Worm (Caenorhabditis elegans) whole organism, midembryonic: ENCODE measurements around the gene ger-1.

ENCODE experiments used
- T22C8.4 ChIP-seq: fragments of 200-800 bp; sonication (Bioruptor generic); IDR thresholded peaks from 2 replicates; pipeline ENCODE4 v1.3.6; 2022; ENCODE audit warnings: missing genetic modification characterization, missing compliant biosample characterization
- cog-1 ChIP-seq: sonication (generic microtip); optimal IDR thresholded peaks from 2 replicates; lab custom pipeline; 2016; ENCODE audit warnings: missing genetic modification characterization, missing compliant biosample characterization
- flt-1 ChIP-seq: fragments of 200-800 bp; sonication (Bioruptor generic); IDR thresholded peaks from 2 replicates; pipeline ENCODE4 v1.3.6; 2022; ENCODE audit warnings: missing genetic modification characterization, missing compliant biosample characterization
- klf-2 ChIP-seq: fragments of 200-800 bp; sonication (Bioruptor generic); conservative IDR thresholded peaks from 2 replicates; pipeline ENCODE4 v1.3.6; 2022; ENCODE audit warnings: missing genetic modification reagents, missing genetic modification characterization, missing compliant biosample characterization
- med-1 ChIP-seq: sonication (generic microtip); optimal IDR thresholded peaks from 2 replicates; lab custom pipeline; 2017; ENCODE audit warnings: missing genetic modification characterization, mild to moderate bottlenecking, missing compliant biosample characterization, antibody characterized with exemption, missing genetic modification reagents; ENCODE audit not compliant: insufficient read depth
- ref-1 ChIP-seq: fragments of 200-800 bp; sonication (Bioruptor generic); conservative IDR thresholded peaks from 2 replicates; pipeline ENCODE4 v1.3.6; 2022; ENCODE audit warnings: missing genetic modification reagents, missing genetic modification characterization, missing compliant biosample characterization
- tab-1 ChIP-seq: fragments of 200-800 bp; sonication (Bioruptor generic); IDR thresholded peaks from 2 replicates; pipeline ENCODE4 v1.3.6; 2022; ENCODE audit warnings: missing genetic modification characterization, missing compliant biosample characterization
- ztf-23 ChIP-seq: fragments of 200-800 bp; sonication (Bioruptor generic); IDR thresholded peaks from 2 replicates; pipeline ENCODE4 v1.3.6; 2022; ENCODE audit warnings: missing genetic modification reagents, missing genetic modification characterization, missing compliant biosample characterization
- ztf-29 ChIP-seq: fragments of 200-800 bp; sonication (Bioruptor generic); IDR thresholded peaks from 2 replicates; pipeline ENCODE4 v1.3.6; 2022; ENCODE audit warnings: missing genetic modification reagents, missing genetic modification characterization, missing compliant biosample characterization

The ger-1 gene

ce11 chrIII:7067385-7067896 lies at the start of gene ger-1:
TSS of gene ger-1 (minus strand) at chrIII:7067477.
- TF ChIP-seq flt-1 (GFP tag; lab: Robert Waterston, UW) = no peak
- no peak for TF ChIP-seq T22C8.4 (GFP tag; lab: Robert Waterston, UW)
- TF ChIP-seq ref-1 (GFP tag; lab: Robert Waterston, UW) = no peak
- no peak for TF ChIP-seq ztf-29 (GFP tag; lab: Robert Waterston, UW)
- no peak for TF ChIP-seq tab-1
- TF ChIP-seq cog-1 = no peak
- no peak for TF ChIP-seq klf-2

DNA sequence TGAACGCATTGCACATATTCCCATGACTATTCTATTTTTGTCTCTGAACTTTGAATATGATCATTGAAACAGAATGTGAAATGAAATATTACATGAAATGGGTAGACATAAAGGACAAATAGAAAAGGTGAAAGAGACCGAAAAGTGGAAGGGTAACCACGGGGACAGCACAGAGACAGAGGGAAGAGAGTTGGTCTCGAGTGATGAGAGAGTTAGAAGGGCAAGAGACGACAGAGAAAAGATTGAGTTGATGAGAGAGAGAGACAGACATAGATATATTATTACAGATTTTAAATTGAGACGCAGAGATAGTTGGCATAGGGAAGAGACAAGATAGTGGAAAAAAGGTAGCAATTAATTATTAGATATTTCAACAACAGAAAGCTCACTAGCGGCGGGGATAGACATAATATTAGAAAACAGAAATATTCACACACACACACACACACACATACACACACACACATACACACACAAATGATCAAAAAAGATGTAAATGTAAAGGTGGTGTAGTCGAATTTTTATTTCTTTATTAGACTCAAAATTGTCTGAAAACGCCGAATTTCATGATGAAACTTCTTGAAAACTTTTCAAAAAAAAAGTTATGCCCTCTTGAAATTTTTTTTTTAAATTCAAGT lies 49.5 kb upstream of the ger-1 start:
- no peak for TF ChIP-seq ztf-29 (GFP tag; lab: Robert Waterston, UW)
- TF ChIP-seq cog-1 = peak; percentile 41

DNA sequence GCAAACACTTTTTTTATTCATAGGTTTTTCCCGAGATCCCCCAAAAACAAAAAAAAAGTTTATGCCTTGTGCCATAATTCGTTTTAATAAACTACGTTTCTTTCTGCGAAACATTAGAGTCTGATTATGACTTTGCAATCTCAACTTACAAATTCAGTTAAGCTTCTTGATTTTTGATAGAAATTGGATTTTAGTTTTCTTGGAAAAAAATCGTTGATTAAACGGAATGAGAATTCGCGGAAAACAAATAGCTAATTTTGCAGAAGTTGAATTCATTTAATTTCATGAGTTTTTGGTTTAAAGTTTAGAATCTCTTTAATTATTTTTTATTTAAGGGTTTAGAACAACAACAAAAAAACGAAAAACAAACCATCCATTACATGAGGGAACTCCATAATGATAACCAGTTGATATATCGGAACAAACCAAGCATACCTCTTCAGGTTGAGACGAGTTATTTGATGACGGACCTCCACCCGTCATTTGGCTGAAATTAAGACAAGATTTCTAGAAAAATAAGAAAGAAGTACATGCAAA lies 47.7 kb upstream of the ger-1 start, which contains the start of gene nhr-10:
nhr-10 (minus strand) TSS at position 487 of the 537 bp plus-strand sequence.
- no peak for TF ChIP-seq klf-2
- TF ChIP-seq cog-1 = no peak
- no peak for TF ChIP-seq med-1 (GFP tag; lab: Kevin White, UChicago)
- TF ChIP-seq flt-1 (GFP tag; lab: Robert Waterston, UW) = no peak
- no peak for TF ChIP-seq T22C8.4 (GFP tag; lab: Robert Waterston, UW)
- no peak for TF ChIP-seq ztf-29 (GFP tag; lab: Robert Waterston, UW)
- no peak for TF ChIP-seq tab-1
- TF ChIP-seq ztf-23 (GFP tag; lab: Robert Waterston, UW) = no peak
- TF ChIP-seq ref-1 (GFP tag; lab: Robert Waterston, UW) = no peak

DNA sequence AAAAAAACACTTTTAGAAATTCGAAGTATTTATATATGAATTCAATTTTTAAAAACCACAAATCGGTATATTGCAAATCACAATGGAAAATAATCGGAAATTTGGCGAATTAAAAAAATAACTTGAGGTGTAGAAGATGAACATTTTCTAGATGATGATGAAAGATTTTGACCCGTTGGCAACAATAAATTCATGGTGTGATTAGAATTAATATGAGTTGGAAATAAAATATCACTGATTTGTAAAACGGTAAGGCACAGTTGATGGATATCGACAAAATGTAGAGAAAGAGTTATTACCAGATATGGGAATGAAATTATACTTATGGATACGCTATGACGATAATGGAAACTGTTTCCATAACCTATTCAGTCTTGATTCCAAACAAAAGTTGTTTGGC lies 45.0 kb upstream of the ger-1 start:
- TF ChIP-seq klf-2 = no peak
- no peak for TF ChIP-seq ztf-29 (GFP tag; lab: Robert Waterston, UW)
- no peak for TF ChIP-seq ref-1 (GFP tag; lab: Robert Waterston, UW)
- no peak for TF ChIP-seq flt-1 (GFP tag; lab: Robert Waterston, UW)
- no peak for TF ChIP-seq tab-1
- TF ChIP-seq med-1 (GFP tag; lab: Kevin White, UChicago) = no peak
- TF ChIP-seq T22C8.4 (GFP tag; lab: Robert Waterston, UW) = no peak
- no peak for TF ChIP-seq cog-1
- no peak for TF ChIP-seq ztf-23 (GFP tag; lab: Robert Waterston, UW)

- TF ChIP-seq ztf-29 (GFP tag; lab: Robert Waterston, UW) (no peak), klf-2 (no peak), ref-1 (GFP tag; lab: Robert Waterston, UW) (no peak), med-1 (GFP tag; lab: Kevin White, UChicago) (no peak), cog-1 (no peak), flt-1 (GFP tag; lab: Robert Waterston, UW) (no peak), T22C8.4 (GFP tag; lab: Robert Waterston, UW) (no peak), tab-1 (no peak), ztf-23 (GFP tag; lab: Robert Waterston, UW) (no peak)
Measured at ce11 chrIII:7111793-7112192, 44.5 kb upstream of the ger-1 start, which contains the start of gene B0280.7. TSS of gene B0280.7 (minus strand) at chrIII:7111893.

ce11 chrIII:7107965-7108364 lies 40.7 kb upstream of the ger-1 start, which contains the start of gene odd-1:
TSS of gene odd-1 (plus strand) at chrIII:7108313.
- TF ChIP-seq tab-1 (no peak), ref-1 (GFP tag; lab: Robert Waterston, UW) (no peak), cog-1 (no peak), med-1 (GFP tag; lab: Kevin White, UChicago) (no peak), klf-2 (no peak), ztf-23 (GFP tag; lab: Robert Waterston, UW) (no peak), flt-1 (GFP tag; lab: Robert Waterston, UW) (no peak), T22C8.4 (GFP tag; lab: Robert Waterston, UW) (no peak), ztf-29 (GFP tag; lab: Robert Waterston, UW) (no peak)

DNA sequence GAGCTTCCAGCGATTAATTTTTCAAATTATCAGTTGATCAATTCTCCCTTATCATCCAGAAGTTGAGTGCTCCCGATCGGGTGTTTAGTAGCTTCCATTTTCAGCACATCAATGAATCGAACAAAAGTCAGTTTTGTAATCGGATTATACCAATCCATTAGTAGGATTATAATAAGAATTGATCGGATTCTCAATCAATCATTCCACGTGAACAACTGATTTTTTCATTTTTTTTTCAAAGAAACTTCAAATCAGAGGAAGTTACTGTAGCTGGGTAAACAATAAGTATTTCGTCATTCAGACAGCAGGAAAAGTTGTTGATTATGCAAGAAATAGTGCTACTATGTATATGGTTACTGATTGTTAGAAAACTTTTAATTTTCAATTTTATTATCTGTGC lies 39.6 kb upstream of the ger-1 start:
- no peak for TF ChIP-seq T22C8.4 (GFP tag; lab: Robert Waterston, UW)
- no peak for TF ChIP-seq ztf-23 (GFP tag; lab: Robert Waterston, UW)
- TF ChIP-seq klf-2 = no peak
- TF ChIP-seq med-1 (GFP tag; lab: Kevin White, UChicago) = no peak
- no peak for TF ChIP-seq tab-1
- no peak for TF ChIP-seq ztf-29 (GFP tag; lab: Robert Waterston, UW)
- TF ChIP-seq cog-1 = no peak
- no peak for TF ChIP-seq ref-1 (GFP tag; lab: Robert Waterston, UW)
- no peak for TF ChIP-seq flt-1 (GFP tag; lab: Robert Waterston, UW)

- TF ChIP-seq cog-1 (no peak), klf-2 (no peak), ztf-29 (GFP tag; lab: Robert Waterston, UW) (no peak), flt-1 (GFP tag; lab: Robert Waterston, UW) (no peak), tab-1 (no peak), ref-1 (GFP tag; lab: Robert Waterston, UW) (no peak), T22C8.4 (GFP tag; lab: Robert Waterston, UW) (no peak), med-1 (GFP tag; lab: Kevin White, UChicago) (no peak), ztf-23 (GFP tag; lab: Robert Waterston, UW) (no peak)
Measured at ce11 chrIII:7103940-7104440, 36.7 kb upstream of the ger-1 start, which contains the start of gene cpg-2. TSS of gene cpg-2 (minus strand) at chrIII:7103990.

ce11 chrIII:7101814-7102477 lies 34.7 kb upstream of the ger-1 start:
- TF ChIP-seq ref-1 (GFP tag; lab: Robert Waterston, UW) (no peak), flt-1 (GFP tag; lab: Robert Waterston, UW) (no peak), ztf-29 (GFP tag; lab: Robert Waterston, UW) (no peak), tab-1 (no peak), klf-2 (no peak), med-1 (GFP tag; lab: Kevin White, UChicago) (no peak), ztf-23 (GFP tag; lab: Robert Waterston, UW) (no peak), T22C8.4 (GFP tag; lab: Robert Waterston, UW) (no peak), cog-1 (no peak)
